Worm (Caenorhabditis elegans) whole organism, midembryonic: ENCODE data around the gene Y105C5B.25.

Source experiments
- T22C8.4 ChIP-seq: fragments of 200-800 bp; sonication (Bioruptor generic); IDR thresholded peaks from 2 replicates; pipeline ENCODE4 v1.3.6; 2022; ENCODE audit warnings: missing genetic modification characterization, missing compliant biosample characterization
- cog-1 ChIP-seq: sonication (generic microtip); optimal IDR thresholded peaks from 2 replicates; lab custom pipeline; 2016; ENCODE audit warnings: missing genetic modification characterization, missing compliant biosample characterization
- flt-1 ChIP-seq: fragments of 200-800 bp; sonication (Bioruptor generic); IDR thresholded peaks from 2 replicates; pipeline ENCODE4 v1.3.6; 2022; ENCODE audit warnings: missing genetic modification characterization, missing compliant biosample characterization
- klf-2 ChIP-seq: fragments of 200-800 bp; sonication (Bioruptor generic); conservative IDR thresholded peaks from 2 replicates; pipeline ENCODE4 v1.3.6; 2022; ENCODE audit warnings: missing genetic modification reagents, missing genetic modification characterization, missing compliant biosample characterization
- med-1 ChIP-seq: sonication (generic microtip); optimal IDR thresholded peaks from 2 replicates; lab custom pipeline; 2017; ENCODE audit warnings: missing genetic modification characterization, mild to moderate bottlenecking, missing compliant biosample characterization, antibody characterized with exemption, missing genetic modification reagents; ENCODE audit not compliant: insufficient read depth
- ref-1 ChIP-seq: fragments of 200-800 bp; sonication (Bioruptor generic); conservative IDR thresholded peaks from 2 replicates; pipeline ENCODE4 v1.3.6; 2022; ENCODE audit warnings: missing genetic modification reagents, missing genetic modification characterization, missing compliant biosample characterization
- tab-1 ChIP-seq: fragments of 200-800 bp; sonication (Bioruptor generic); IDR thresholded peaks from 2 replicates; pipeline ENCODE4 v1.3.6; 2022; ENCODE audit warnings: missing genetic modification characterization, missing compliant biosample characterization
- ztf-23 ChIP-seq: fragments of 200-800 bp; sonication (Bioruptor generic); IDR thresholded peaks from 2 replicates; pipeline ENCODE4 v1.3.6; 2022; ENCODE audit warnings: missing genetic modification reagents, missing genetic modification characterization, missing compliant biosample characterization
- ztf-29 ChIP-seq: fragments of 200-800 bp; sonication (Bioruptor generic); IDR thresholded peaks from 2 replicates; pipeline ENCODE4 v1.3.6; 2022; ENCODE audit warnings: missing genetic modification reagents, missing genetic modification characterization, missing compliant biosample characterization

Y105C5B.25 gene

ce11 chrIV:16132164-16132563 lies 14.8 kb downstream of the Y105C5B.25 start, which contains the start of gene hlh-32:
Gene hlh-32, plus strand, starts transcription at chrIV:16132464.
- no peak for TF ChIP-seq flt-1 (GFP tag; lab: Robert Waterston, UW)
- no peak for TF ChIP-seq tab-1 (GFP tag; lab: Robert Waterston, UW)
- TF ChIP-seq klf-2 (GFP tag; lab: Robert Waterston, UW), result no peak
- TF ChIP-seq ref-1 (GFP tag; lab: Robert Waterston, UW), result no peak
- TF ChIP-seq ztf-23 (GFP tag; lab: Robert Waterston, UW), result no peak
- TF ChIP-seq cog-1, result no peak
- TF ChIP-seq med-1 (GFP tag; lab: Kevin White, UChicago), result no peak
- no peak for TF ChIP-seq T22C8.4 (GFP tag; lab: Robert Waterston, UW)
- no peak for TF ChIP-seq ztf-29

- TF ChIP-seq med-1 (GFP tag; lab: Kevin White, UChicago) (no peak), cog-1 (no peak), ztf-23 (GFP tag; lab: Robert Waterston, UW) (no peak), T22C8.4 (GFP tag; lab: Robert Waterston, UW) (no peak), ref-1 (GFP tag; lab: Robert Waterston, UW) (no peak), ztf-29 (no peak), klf-2 (GFP tag; lab: Robert Waterston, UW) (no peak), tab-1 (GFP tag; lab: Robert Waterston, UW) (no peak)
Observed at ce11 chrIV:16125777-16126176, 21.2 kb downstream of the Y105C5B.25 start.

ce11 chrIV:16119577-16119976 lies 27.4 kb downstream of the Y105C5B.25 start:
- TF ChIP-seq klf-2 (GFP tag; lab: Robert Waterston, UW) (no peak), tab-1 (GFP tag; lab: Robert Waterston, UW) (no peak), med-1 (GFP tag; lab: Kevin White, UChicago) (no peak), ztf-23 (GFP tag; lab: Robert Waterston, UW) (no peak), T22C8.4 (GFP tag; lab: Robert Waterston, UW) (no peak), flt-1 (GFP tag; lab: Robert Waterston, UW) (no peak), ztf-29 (no peak), cog-1 (no peak), ref-1 (GFP tag; lab: Robert Waterston, UW) (no peak)
